Worm (Caenorhabditis elegans): ENCODE data around the gene trpa-1.

The trpa-1 gene

DNA sequence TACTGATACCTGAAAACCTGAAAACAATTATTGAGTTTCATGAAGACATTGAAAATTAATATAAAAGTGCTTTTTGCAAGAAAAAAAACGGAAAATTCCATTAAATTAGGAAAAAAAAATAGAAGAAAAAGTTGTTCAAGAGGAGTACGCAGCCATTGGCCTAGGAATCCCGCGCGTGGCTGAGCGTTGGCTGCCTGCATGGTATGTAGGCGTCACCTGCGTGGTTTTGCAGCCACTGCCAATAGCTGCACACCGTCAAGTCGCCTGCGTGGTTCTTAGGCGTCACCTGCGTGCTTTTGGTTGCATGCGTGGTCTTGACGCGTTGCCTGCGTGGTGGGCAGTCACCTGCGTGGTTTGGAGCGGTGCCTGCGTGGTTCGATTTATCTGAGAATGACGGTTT lies 36.3 kb upstream of the trpa-1 start, which contains the start of gene M117.6:
Gene M117.6, minus strand, starts transcription at position 101 of the 400 bp plus-strand sequence.
- TF ChIP-seq snpc-1.2 (GFP tag; IDR thresholded peaks at IDR 0.05) = 0 out of 2 replicates have a peak, but pooled peaks have one; percentile 16
- peak; percentile 53; the same call in 1 of the 2 replicates for TF ChIP-seq set-16 (GFP tag; IDR thresholded peaks at IDR 0.05)

- TF ChIP-seq snpc-1.2 (GFP tag; IDR thresholded peaks at IDR 0.05) (no peak), madf-9 (GFP tag; conservative IDR thresholded peaks at IDR 0.05) (no peak), egl-43 (GFP tag; IDR thresholded peaks at IDR 0.05) (no peak), spr-1 (tag; optimal IDR thresholded peaks at IDR 0.05) (no peak), daf-19 (GFP tag; conservative IDR thresholded peaks at IDR 0.05) (no peak), mdt-29 (GFP tag; IDR thresholded peaks at IDR 0.05) (no peak), unc-62 (GFP tag; optimal IDR thresholded peaks at IDR 0.05 in 1 of 2) (no peak), unc-62 (tag; optimal IDR thresholded peaks at IDR 0.05) (no peak), daf-12 (tag; optimal IDR thresholded peaks at IDR 0.05) (no peak), dmd-6 (GFP tag; IDR thresholded peaks at IDR 0.05) (no peak), fkh-10 (GFP tag; optimal IDR thresholded peaks at IDR 0.05) (no peak), nhr-28 (tag; optimal IDR thresholded peaks at IDR 0.05) (no peak), lsy-2 (tag; optimal IDR thresholded peaks at IDR 0.05) (no peak), nhr-25 (tag; optimal IDR thresholded peaks at IDR 0.05; ENCODE audit: borderline replicate concordance, insufficient read depth) (no peak), vab-7 (GFP tag; IDR thresholded peaks at IDR 0.05) (no peak), ces-1 (GFP tag; optimal IDR thresholded peaks at IDR 0.05) (no peak), lin-38 (GFP tag; IDR thresholded peaks at IDR 0.05) (no peak)
Measured at ce11 chrIV:11833456-11833855, 30.9 kb upstream of the trpa-1 start, which contains the start of gene M117.4. M117.4 (minus strand) TSS chrIV:11833556.

DNA sequence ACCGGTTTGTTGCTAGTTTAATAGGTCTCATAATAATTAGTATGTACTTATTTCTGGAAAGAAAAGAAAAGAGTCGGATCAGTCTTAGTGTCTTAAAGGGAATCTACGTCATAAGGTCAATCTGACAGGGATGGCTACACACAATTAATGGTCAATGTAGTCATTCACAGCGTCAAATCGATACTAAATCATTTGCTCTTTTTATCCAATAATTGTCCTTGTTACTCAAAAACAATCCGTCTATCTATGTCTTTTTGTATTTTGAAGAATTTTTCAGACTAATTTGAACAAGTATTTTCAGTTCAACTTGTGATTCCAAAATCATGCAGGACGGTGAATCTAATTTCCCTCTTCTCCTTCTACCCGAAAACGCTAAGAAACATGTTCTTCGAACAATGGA lies 25.7 kb upstream of the trpa-1 start, which contains the start of gene fbxb-3:
Gene fbxb-3, plus strand, starts transcription at position 301 of the 400 bp plus-strand sequence.
- no peak for TF ChIP-seq lin-38 (GFP tag; IDR thresholded peaks at IDR 0.05)
- TF ChIP-seq lin-13 (GFP tag; optimal IDR thresholded peaks at IDR 0.05) = no peak
- TF ChIP-seq T20F7.1 (GFP tag; optimal IDR thresholded peaks at IDR 0.05) = no peak
- TF ChIP-seq cey-2 (tag; optimal IDR thresholded peaks at IDR 0.05; ENCODE audit: borderline replicate concordance, insufficient read depth) = no peak
- no peak for TF ChIP-seq dpl-1 (GFP tag; optimal IDR thresholded peaks at IDR 0.05)
- TF ChIP-seq snpc-4 (tag; optimal IDR thresholded peaks at IDR 0.05) = no peak
- TF ChIP-seq hlh-11 (tag; optimal IDR thresholded peaks at IDR 0.05) = no peak
- TF ChIP-seq ceh-82 (tag; optimal IDR thresholded peaks at IDR 0.05) = no peak
- no peak for TF ChIP-seq aha-1 (tag)
- TF ChIP-seq ZK546.5 (tag; optimal IDR thresholded peaks at IDR 0.05) = no peak
- no peak for TF ChIP-seq zfp-3 (GFP tag; conservative IDR thresholded peaks at IDR 0.05)
- no peak for TF ChIP-seq nhr-28 (tag; optimal IDR thresholded peaks at IDR 0.05)
- TF ChIP-seq Y75B8A.6 (GFP tag; IDR thresholded peaks at IDR 0.05) = no peak
- TF ChIP-seq egl-43 (GFP tag; IDR thresholded peaks at IDR 0.05) = no peak
- no peak for TF ChIP-seq nhr-77 (tag; optimal IDR thresholded peaks at IDR 0.05)
- no peak for TF ChIP-seq lin-1 (GFP tag; IDR thresholded peaks at IDR 0.05)

DNA sequence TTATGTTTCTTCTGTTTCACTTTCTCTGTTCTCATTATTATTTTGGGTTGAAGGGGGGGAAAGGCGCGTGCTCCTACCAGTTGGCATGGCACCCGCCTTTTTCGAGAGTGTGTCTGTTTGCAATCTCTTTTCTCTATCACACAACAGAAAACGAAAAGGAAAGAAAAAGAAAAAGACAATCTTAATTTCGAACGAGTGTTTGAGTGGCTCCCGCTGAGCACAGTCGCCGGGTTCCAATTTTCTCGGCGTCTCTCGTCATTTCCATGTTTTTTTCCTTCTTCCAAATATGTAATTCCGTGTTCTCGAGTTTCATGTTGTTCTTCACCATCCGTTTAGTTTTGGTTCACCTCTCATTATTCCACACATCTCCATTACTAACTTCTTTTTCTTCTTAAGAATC lies 22.2 kb upstream of the trpa-1 start, which contains the start of gene F38H4.3:
Gene F38H4.3, plus strand, starts transcription at position 301 of the 400 bp plus-strand sequence.
- no peak for TF ChIP-seq Y75B8A.6 (GFP tag; IDR thresholded peaks at IDR 0.05)
- TF ChIP-seq F10B5.3 (tag; optimal IDR thresholded peaks at IDR 0.05) = no peak
- TF ChIP-seq ztf-11 (tag; optimal IDR thresholded peaks at IDR 0.05) = no peak
- no peak for TF ChIP-seq nhr-6 (tag; optimal IDR thresholded peaks at IDR 0.05)
- no peak for TF ChIP-seq lsy-2 (tag; optimal IDR thresholded peaks at IDR 0.05)
- TF ChIP-seq nhr-10 (tag; optimal IDR thresholded peaks at IDR 0.05) = no peak
- TF ChIP-seq skn-1 (tag; optimal IDR thresholded peaks at IDR 0.05) = no peak
- TF ChIP-seq nhr-11 (tag; optimal IDR thresholded peaks at IDR 0.05) = no peak
- no peak for TF ChIP-seq lin-13 (GFP tag; optimal IDR thresholded peaks at IDR 0.05)
- no peak for TF ChIP-seq sdz-12 (GFP tag; optimal IDR thresholded peaks at IDR 0.05)
- TF ChIP-seq T20F7.1 (GFP tag; optimal IDR thresholded peaks at IDR 0.05) = no peak
- TF ChIP-seq jun-1 (tag; optimal IDR thresholded peaks at IDR 0.05) = no peak
- TF ChIP-seq dmd-9 (GFP tag; IDR thresholded peaks at IDR 0.05) = no peak
- TF ChIP-seq F26F4.8 (GFP tag; conservative IDR thresholded peaks at IDR 0.05) = no peak
- no peak for TF ChIP-seq mdt-29 (GFP tag; IDR thresholded peaks at IDR 0.05)
- no peak for TF ChIP-seq mxl-3 (GFP tag; optimal IDR thresholded peaks at IDR 0.05)
- TF ChIP-seq nhr-237 (tag; optimal IDR thresholded peaks at IDR 0.05) = no peak
- TF ChIP-seq Y5F2A.4 (GFP tag; optimal IDR thresholded peaks at IDR 0.05) = no peak

Data from whole organism, L4 larva.